Fruit fly (Drosophila melanogaster) Kc167 (cell line): ENCODE results near the gene CG9312.

Experiments used
- Myc ChIP-seq: fragments of >200 bp; optimal IDR thresholded peaks from 2 replicates; lab custom pipeline; 2017; ENCODE audit warnings: missing external identifiers
- Sin3A ChIP-seq: fragments of >200 bp; optimal IDR thresholded peaks from 2 replicates; lab custom pipeline; 2018; ENCODE audit warnings: missing external identifiers
- h ChIP-seq: fragments of >200 bp; optimal IDR thresholded peaks from 3 replicates; lab custom pipeline; 2018; ENCODE audit warnings: missing external identifiers
- insv ChIP-seq: fragments of >200 bp; optimal IDR thresholded peaks from 3 replicates; lab custom pipeline; 2018; ENCODE audit warnings: missing external identifiers
- psq ChIP-seq: fragments of >200 bp; optimal IDR thresholded peaks from 2 replicates; lab custom pipeline; 2017; ENCODE audit warnings: missing external identifiers

DNA sequence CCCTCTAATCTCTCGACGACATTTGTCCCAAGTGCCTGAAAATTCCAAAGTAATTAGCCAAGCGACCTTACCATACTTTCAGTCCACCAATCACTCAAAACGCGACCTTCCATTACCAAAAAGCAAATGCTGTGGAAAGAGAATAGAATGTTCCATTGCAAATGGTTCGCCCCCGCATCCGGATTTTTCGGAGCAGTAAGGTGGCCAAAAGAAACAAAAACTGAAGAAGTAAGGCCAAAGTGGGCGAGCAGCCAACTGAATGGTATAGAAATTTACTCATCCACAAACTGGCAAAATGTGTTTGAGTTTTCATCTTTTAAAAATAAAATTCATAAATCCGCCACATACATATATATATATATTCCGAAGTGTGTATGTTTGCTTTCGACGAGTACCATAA, 7.8 kb downstream of the CG9312 start:
- no peak for TF ChIP-seq psq (lab: Kevin White, UChicago)
- no peak for TF ChIP-seq h (lab: Kevin White, UChicago)
- TF ChIP-seq Sin3A (lab: Kevin White, UChicago), result no peak
- no peak for TF ChIP-seq insv
- TF ChIP-seq Myc (lab: Kevin White, UChicago), result no peak
